Worm (Caenorhabditis elegans) whole organism, L2 larva: ENCODE measurements around the gene egas-3.

ENCODE experiments used
- blmp-1 ChIP-seq: sonication (generic microtip); optimal IDR thresholded peaks from 2 replicates; lab custom pipeline; 2017; ENCODE audit warnings: missing genetic modification characterization, mild to moderate bottlenecking, missing compliant biosample characterization, antibody characterized with exemption, moderate library complexity; ENCODE audit not compliant: insufficient read depth
- ceh-82 ChIP-seq: fragments of 150-350 bp; optimal IDR thresholded peaks from 2 replicates; lab custom pipeline; 2014; ENCODE audit warnings: missing biosample characterization, missing genetic modification characterization
- lin-39 ChIP-seq: fragments of 150-350 bp; optimal IDR thresholded peaks from 2 replicates; lab custom pipeline; 2014; ENCODE audit warnings: missing biosample characterization, missing genetic modification reagents, missing genetic modification characterization
- lsy-2 ChIP-seq, 2 experiments: fragments of 150-350 bp in 1 of 2; sonication (generic microtip) in 1 of 2; optimal IDR thresholded peaks; 2 replicates each; lab custom pipeline; 2014 to 2017; ENCODE audit warnings: missing biosample characterization in 2 of 2, missing genetic modification characterization in 2 of 2
- nhr-12 ChIP-seq: fragments of 150-350 bp; optimal IDR thresholded peaks from 2 replicates; lab custom pipeline; 2014; ENCODE audit warnings: missing biosample characterization, missing genetic modification characterization
- nhr-77 ChIP-seq: fragments of 150-350 bp; optimal IDR thresholded peaks from 2 replicates; lab custom pipeline; 2014; ENCODE audit warnings: missing biosample characterization, missing genetic modification characterization
- unc-62 ChIP-seq: fragments of 150-350 bp; optimal IDR thresholded peaks from 2 replicates; lab custom pipeline; 2014; ENCODE audit warnings: missing biosample characterization, missing genetic modification reagents, missing genetic modification characterization

DNA sequence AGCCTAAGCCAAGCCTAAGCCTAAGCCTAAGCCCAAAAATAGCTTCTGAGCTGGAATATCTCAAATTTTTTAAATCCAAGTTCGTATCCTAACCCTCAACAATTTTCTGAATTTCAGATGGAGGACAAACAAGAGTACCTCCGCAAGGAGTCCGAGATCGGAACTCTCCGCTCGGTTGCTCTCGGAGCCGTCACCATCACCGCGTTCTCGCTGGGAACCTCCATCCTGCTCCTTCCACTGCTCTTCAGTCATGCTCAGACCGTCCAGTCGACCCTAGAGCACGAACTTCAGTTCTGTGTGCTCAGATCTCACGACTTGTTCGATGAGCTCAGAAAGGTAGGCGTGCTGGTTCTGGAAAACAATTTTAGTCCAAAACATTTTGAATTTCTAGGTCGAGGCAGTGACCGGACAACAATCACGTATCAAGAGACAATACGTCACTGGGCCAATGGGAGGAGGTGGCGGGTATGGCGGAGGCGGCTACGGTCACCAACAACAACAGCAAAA, 2.3 kb upstream of the egas-3 start, which contains the start of gene col-42:
- TF ChIP-seq nhr-77 (tag; lab: Kevin White, UChicago) (no peak), ceh-82 (no peak), unc-62 (GFP tag; lab: Kevin White, UChicago) (no peak), blmp-1 (tag; lab: Kevin White, UChicago) (no peak), lsy-2 (tag; optimal IDR thresholded peaks at IDR 0.05; lab: Kevin White, UChicago) (no peak), lin-39 (tag; lab: Kevin White, UChicago) (no peak), nhr-12 (tag; lab: Kevin White, UChicago) (no peak)
